Worm (Caenorhabditis elegans) whole organism, mixed stage, embryonic: ENCODE results near the gene F14D12.1.
A peak's percentile ranks its signal among the peaks of the same experiment; 100 is the strongest.

Source experiments
- bed-3 ChIP-seq: fragments of 200-800 bp; sonication (Bioruptor generic); optimal IDR thresholded peaks from 3 replicates; lab custom pipeline; 2018; ENCODE audit warnings: mild to moderate bottlenecking, missing genetic modification characterization, moderate library complexity, missing compliant biosample characterization
- blmp-1 ChIP-seq: fragments of 150-350 bp; optimal IDR thresholded peaks from 2 replicates; lab custom pipeline; 2014; ENCODE audit warnings: missing biosample characterization, missing genetic modification characterization
- ceh-39 ChIP-seq: fragments of 150-350 bp; optimal IDR thresholded peaks from 2 replicates; lab custom pipeline; 2014; ENCODE audit warnings: missing biosample characterization, missing genetic modification characterization
- ceh-43 ChIP-seq: fragments of 200-800 bp; sonication (Bioruptor generic); optimal IDR thresholded peaks from 2 replicates; lab custom pipeline; 2018; ENCODE audit warnings: mild to moderate bottlenecking, missing genetic modification characterization, moderate library complexity, missing compliant biosample characterization
- ces-1 ChIP-seq: fragments of 150-350 bp; optimal IDR thresholded peaks from 2 replicates; lab custom pipeline; 2014; ENCODE audit warnings: missing biosample characterization, missing genetic modification reagents, missing genetic modification characterization
- cnd-1 ChIP-seq: fragments of 200-800 bp; sonication (Bioruptor generic); optimal IDR thresholded peaks from 2 replicates; lab custom pipeline; 2018; ENCODE audit warnings: mild to moderate bottlenecking, missing genetic modification characterization, missing compliant biosample characterization
- drap-1 ChIP-seq: fragments of 200-800 bp; sonication (Bioruptor generic); optimal IDR thresholded peaks from 3 replicates; lab custom pipeline; 2018; ENCODE audit warnings: mild to moderate bottlenecking, missing genetic modification characterization, missing compliant biosample characterization
- elt-1 ChIP-seq: sonication (generic microtip); optimal IDR thresholded peaks from 2 replicates; lab custom pipeline; 2017; ENCODE audit warnings: missing genetic modification characterization, mild to moderate bottlenecking, missing compliant biosample characterization, antibody characterized with exemption, moderate library complexity, borderline replicate concordance; ENCODE audit not compliant: insufficient read depth
- elt-3 ChIP-seq: fragments of 150-350 bp; optimal IDR thresholded peaks from 2 replicates; lab custom pipeline; 2014; ENCODE audit warnings: missing biosample characterization, missing genetic modification characterization
- flh-1 ChIP-seq: fragments of 200-800 bp; sonication (Bioruptor generic); optimal IDR thresholded peaks from 2 replicates; lab custom pipeline; 2018; ENCODE audit warnings: mild to moderate bottlenecking, missing genetic modification characterization, moderate library complexity, missing compliant biosample characterization
- ham-2 ChIP-seq: fragments of 200-800 bp; sonication (Bioruptor generic); optimal IDR thresholded peaks from 2 replicates; lab custom pipeline; 2018; ENCODE audit warnings: mild to moderate bottlenecking, missing genetic modification characterization, missing compliant biosample characterization
- hlh-1 ChIP-seq: fragments of 150-350 bp; optimal IDR thresholded peaks from 2 replicates; lab custom pipeline; 2014; ENCODE audit warnings: missing biosample characterization, missing genetic modification reagents, missing genetic modification characterization
- lin-13 ChIP-seq: fragments of 150-350 bp; optimal IDR thresholded peaks from 2 replicates; lab custom pipeline; 2014; ENCODE audit warnings: missing biosample characterization, missing genetic modification characterization
- lin-32 ChIP-seq: fragments of 200-800 bp; sonication (Bioruptor generic); optimal IDR thresholded peaks from 2 replicates; lab custom pipeline; 2018; ENCODE audit warnings: mild to moderate bottlenecking, missing genetic modification characterization, missing compliant biosample characterization
- mab-5 ChIP-seq: fragments of 150-350 bp; optimal IDR thresholded peaks from 2 replicates; lab custom pipeline; 2014; ENCODE audit warnings: missing biosample characterization, missing genetic modification characterization
- mep-1 ChIP-seq: fragments of 150-350 bp; optimal IDR thresholded peaks from 2 replicates; lab custom pipeline; 2017; ENCODE audit warnings: missing biosample characterization, missing genetic modification reagents, missing genetic modification characterization, inconsistent platforms
- mls-2 ChIP-seq: sonication (generic microtip); optimal IDR thresholded peaks from 2 replicates; lab custom pipeline; 2016; ENCODE audit warnings: mild to moderate bottlenecking, missing genetic modification characterization, moderate library complexity, missing compliant biosample characterization
- nhr-2 ChIP-seq: fragments of 150-350 bp; optimal IDR thresholded peaks from 2 replicates; lab custom pipeline; 2014; ENCODE audit warnings: missing biosample characterization, missing genetic modification characterization
- nhr-237 ChIP-seq: fragments of 150-350 bp; optimal IDR thresholded peaks from 2 replicates; lab custom pipeline; 2014; ENCODE audit warnings: missing biosample characterization, missing genetic modification characterization
- nhr-28 ChIP-seq: fragments of 150-350 bp; optimal IDR thresholded peaks from 2 replicates; lab custom pipeline; 2014; ENCODE audit warnings: missing biosample characterization, missing genetic modification characterization
- nhr-76 ChIP-seq: sonication (generic microtip); optimal IDR thresholded peaks from 2 replicates; lab custom pipeline; 2017; ENCODE audit warnings: missing biosample characterization, missing genetic modification characterization
- pha-4 ChIP-seq: fragments of 150-350 bp; optimal IDR thresholded peaks from 2 replicates; lab custom pipeline; 2018; ENCODE audit warnings: missing biosample characterization, missing genetic modification reagents, missing genetic modification characterization
- sem-2 ChIP-seq: fragments of 200-800 bp; sonication (Bioruptor generic); optimal IDR thresholded peaks from 2 replicates; lab custom pipeline; 2018; ENCODE audit warnings: mild to moderate bottlenecking, missing genetic modification characterization, missing compliant biosample characterization
- snpc-4 ChIP-seq: fragments of 150-350 bp; optimal IDR thresholded peaks from 2 replicates; lab custom pipeline; 2014; ENCODE audit warnings: missing biosample characterization, missing genetic modification characterization
- sptf-1 ChIP-seq: sonication (generic microtip); optimal IDR thresholded peaks from 2 replicates; lab custom pipeline; 2017; ENCODE audit warnings: mild to moderate bottlenecking, missing genetic modification characterization, moderate library complexity, missing compliant biosample characterization
- tbx-8 ChIP-seq: fragments of 200-800 bp; sonication (Bioruptor generic); optimal IDR thresholded peaks from 2 replicates; lab custom pipeline; 2018; ENCODE audit warnings: mild to moderate bottlenecking, missing genetic modification characterization, moderate library complexity, missing compliant biosample characterization
- unc-120 ChIP-seq: sonication (generic microtip); optimal IDR thresholded peaks from 2 replicates; lab custom pipeline; 2017; ENCODE audit warnings: missing genetic modification characterization, missing compliant biosample characterization; ENCODE audit not compliant: poor library complexity, severe bottlenecking
- unc-62 ChIP-seq: fragments of 150-350 bp; optimal IDR thresholded peaks from 2 replicates; lab custom pipeline; 2014; ENCODE audit warnings: missing biosample characterization, missing genetic modification reagents, missing genetic modification characterization
- zip-8 ChIP-seq: fragments of 150-350 bp; optimal IDR thresholded peaks from 2 replicates; lab custom pipeline; 2014; ENCODE audit warnings: missing biosample characterization, missing genetic modification characterization
- ztf-11 ChIP-seq: fragments of 150-350 bp; optimal IDR thresholded peaks from 2 replicates; lab custom pipeline; 2014; ENCODE audit warnings: missing biosample characterization, missing genetic modification characterization

Gene F14D12.1

DNA sequence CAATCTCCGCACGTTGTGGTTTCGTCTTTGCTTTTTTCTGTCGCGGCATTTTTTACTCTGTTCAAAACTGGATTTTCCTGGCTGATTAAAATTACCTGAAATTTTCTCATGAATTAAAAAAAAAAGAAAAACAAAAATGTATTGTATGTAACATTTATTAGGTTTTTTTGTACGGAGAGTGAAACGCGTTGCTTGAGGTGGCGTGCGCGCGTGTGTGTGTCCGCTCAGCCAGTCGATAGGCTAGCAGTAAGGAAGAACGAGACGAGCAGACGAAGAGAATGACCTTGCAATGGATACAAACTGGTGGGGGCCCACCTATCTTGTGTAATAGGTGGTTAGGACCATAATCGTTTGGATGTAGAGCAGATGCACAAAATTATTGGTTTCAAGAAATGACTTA, 37.7 kb downstream of the F14D12.1 start, which contains the start of gene T22B7.4:
Gene T22B7.4 (minus strand): TSS at position 101 of the 400 bp plus-strand sequence.
- no peak for TF ChIP-seq snpc-4 (tag; lab: Kevin White, UChicago)
- TF ChIP-seq ham-2 (GFP tag; lab: Kevin White, UChicago) = no peak
- peak; percentile 32 for TF ChIP-seq nhr-2 (tag; lab: Kevin White, UChicago)

DNA sequence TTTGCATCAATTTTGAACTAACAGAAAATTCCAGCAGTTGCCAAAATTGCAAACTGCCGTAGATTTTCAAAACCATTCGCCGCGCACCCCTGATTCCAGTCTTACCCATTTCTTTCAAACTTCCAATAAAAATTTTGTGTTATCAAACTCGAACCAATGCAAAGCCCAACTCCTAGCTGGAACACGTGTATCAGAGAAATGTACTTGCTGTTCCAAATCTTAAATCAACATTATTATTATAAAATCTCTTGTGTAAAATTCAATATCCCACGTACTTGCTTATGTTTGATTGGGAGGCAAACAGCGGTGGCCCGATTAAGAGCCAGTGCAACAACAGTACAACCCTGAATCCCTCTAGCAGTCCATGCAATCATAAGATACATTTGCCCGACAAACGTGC, 40.5 kb downstream of the F14D12.1 start:
- TF ChIP-seq ham-2 (GFP tag; lab: Kevin White, UChicago) = no peak
- TF ChIP-seq ces-1 (GFP tag; lab: Kevin White, UChicago) = no peak
- TF ChIP-seq unc-62 (GFP tag; lab: Kevin White, UChicago) = no peak
- no peak for TF ChIP-seq nhr-76 (tag; lab: Kevin White, UChicago)
- no peak for TF ChIP-seq lin-32 (GFP tag; lab: Kevin White, UChicago)
- TF ChIP-seq mls-2 (tag; lab: Kevin White, UChicago) = no peak

DNA sequence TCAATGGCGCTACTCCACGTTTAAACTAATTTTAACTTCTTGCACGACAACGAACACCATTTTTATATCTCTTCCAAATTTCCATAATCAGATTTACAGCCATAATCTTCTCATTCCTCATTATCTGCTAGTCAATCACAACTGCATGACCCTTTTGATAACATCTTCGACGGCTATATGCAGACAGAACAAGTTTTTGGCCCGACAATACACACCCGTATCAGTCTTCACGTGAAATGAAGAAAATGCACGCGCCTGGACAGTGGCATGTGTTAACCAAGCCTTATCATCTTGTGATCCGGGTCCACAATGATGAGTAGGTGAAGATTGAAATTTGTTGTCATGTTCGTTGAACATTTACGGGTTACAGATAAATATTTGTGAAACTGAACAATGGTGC, 42.0 kb downstream of the F14D12.1 start:
- TF ChIP-seq elt-1 (tag; lab: Kevin White, UChicago) (peak; percentile 86), elt-3 (tag; lab: Kevin White, UChicago) (peak; percentile 24), unc-62 (GFP tag; lab: Kevin White, UChicago) (no peak), cnd-1 (no peak)

DNA sequence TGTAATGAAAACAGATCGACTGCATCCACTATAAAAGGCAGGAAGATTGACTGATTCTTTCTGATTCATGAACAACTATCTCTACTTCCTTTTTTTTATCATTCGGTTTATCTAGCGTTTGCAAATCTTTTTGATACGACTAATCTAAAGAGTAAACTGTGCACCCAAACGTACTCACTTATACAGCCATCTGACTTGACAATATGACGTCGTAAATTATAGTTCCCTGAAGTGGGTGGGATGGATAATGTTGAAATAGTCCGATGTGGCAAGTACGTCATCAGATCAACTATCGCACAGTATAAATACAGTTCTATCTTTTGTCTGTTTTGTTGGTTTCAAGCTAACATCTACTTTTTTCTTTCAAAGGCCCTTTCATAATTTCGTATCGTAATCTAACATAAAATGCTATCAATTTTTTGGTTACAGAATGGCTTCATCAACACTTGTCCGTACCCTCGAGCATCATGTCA, 43.4 kb downstream of the F14D12.1 start, which contains the start of gene T22B7.3:
Gene T22B7.3 (plus strand): TSS at position 423 of the 473 bp plus-strand sequence.
- TF ChIP-seq ztf-11 (tag; lab: Kevin White, UChicago) (no peak), sem-2 (GFP tag; lab: Kevin White, UChicago) (no peak), lin-13 (tag; lab: Kevin White, UChicago) (no peak), ces-1 (GFP tag; lab: Kevin White, UChicago) (no peak), sptf-1 (tag; lab: Kevin White, UChicago) (no peak), nhr-2 (tag; lab: Kevin White, UChicago) (no peak), snpc-4 (tag; lab: Kevin White, UChicago) (no peak), blmp-1 (tag; lab: Kevin White, UChicago) (no peak), ceh-39 (tag; lab: Kevin White, UChicago) (no peak), lin-32 (GFP tag; lab: Kevin White, UChicago) (no peak), mab-5 (tag; lab: Kevin White, UChicago) (no peak), unc-120 (tag; lab: Kevin White, UChicago) (no peak), mep-1 (no peak), zip-8 (tag; lab: Kevin White, UChicago) (no peak), drap-1 (GFP tag; lab: Kevin White, UChicago) (no peak), tbx-8 (GFP tag; lab: Kevin White, UChicago) (no peak), mls-2 (tag; lab: Kevin White, UChicago) (no peak)

DNA sequence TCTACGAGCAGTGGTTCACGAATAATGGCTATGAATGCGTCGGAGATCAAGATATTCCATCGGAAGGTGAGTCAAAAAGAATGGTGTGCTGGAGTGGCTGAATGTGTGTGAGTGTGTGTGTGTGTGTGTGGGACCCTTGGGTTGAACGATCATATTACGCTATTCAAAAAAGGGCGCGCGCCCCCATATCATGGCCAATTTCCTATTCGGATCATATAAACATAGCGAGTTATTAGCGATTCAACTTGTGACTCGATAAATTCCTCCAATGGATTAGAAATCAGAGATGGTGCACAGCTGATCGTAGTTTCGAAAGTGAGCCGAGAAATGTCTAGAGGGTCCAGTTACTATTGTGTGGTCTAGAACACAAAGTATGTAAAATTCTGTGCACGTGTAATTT, 44.3 kb downstream of the F14D12.1 start, which contains the start of gene srv-7:
Gene srv-7 (minus strand): TSS at position 101 of the 400 bp plus-strand sequence.
- TF ChIP-seq ces-1 (GFP tag; lab: Kevin White, UChicago) = no peak
- TF ChIP-seq nhr-237 (tag; lab: Kevin White, UChicago) = no peak
- TF ChIP-seq pha-4 (tag; lab: Kevin White, UChicago) = no peak
- no peak for TF ChIP-seq hlh-1
- TF ChIP-seq elt-3 (tag; lab: Kevin White, UChicago) = no peak
- TF ChIP-seq flh-1 (GFP tag; lab: Kevin White, UChicago) = no peak
- TF ChIP-seq ham-2 (GFP tag; lab: Kevin White, UChicago) = no peak
- no peak for TF ChIP-seq cnd-1
- TF ChIP-seq bed-3 (GFP tag; lab: Kevin White, UChicago) = no peak
- no peak for TF ChIP-seq nhr-28
- no peak for TF ChIP-seq sptf-1 (tag; lab: Kevin White, UChicago)
- TF ChIP-seq drap-1 (GFP tag; lab: Kevin White, UChicago) = no peak
- TF ChIP-seq ceh-43 (GFP tag; lab: Kevin White, UChicago) = no peak
- TF ChIP-seq zip-8 (tag; lab: Kevin White, UChicago) = no peak
- TF ChIP-seq, all 35 proteins: peak for 0
